Fruit fly (Drosophila melanogaster) whole organism, wandering third instar larva: Measurements from ENCODE around the gene CG43293.

ENCODE experiments used
- Abd-B ChIP-seq: fragments of >200 bp; optimal IDR thresholded peaks from 2 replicates; lab custom pipeline; 2017; ENCODE audit warnings: missing biosample characterization, missing genetic modification characterization
- CG32264 ChIP-seq: fragments of 200-800 bp; sonication (Bioruptor generic); optimal IDR thresholded peaks from 2 replicates; lab custom pipeline; 2016; ENCODE audit warnings: missing biosample characterization, missing genetic modification characterization
- CG9705 ChIP-seq: fragments of 200-800 bp; sonication (Bioruptor generic); optimal IDR thresholded peaks from 2 replicates; lab custom pipeline; 2018; ENCODE audit warnings: missing biosample characterization, mild to moderate bottlenecking, missing genetic modification characterization
- CrebA ChIP-seq: fragments of 200-800 bp; sonication (Bioruptor generic); optimal IDR thresholded peaks from 2 replicates; lab custom pipeline; 2016; ENCODE audit warnings: missing biosample characterization, mild to moderate bottlenecking, missing genetic modification characterization, borderline replicate concordance
- Dfd ChIP-seq: fragments of >200 bp; optimal IDR thresholded peaks from 2 replicates; lab custom pipeline; 2017; ENCODE audit warnings: missing biosample characterization, missing genetic modification characterization
- Dif ChIP-seq: fragments of 200-275, 200-300 bp; sonication (Bioruptor generic); optimal IDR thresholded peaks from 2 replicates; lab custom pipeline; 2018; ENCODE audit warnings: missing biosample characterization, missing genetic modification characterization; ENCODE audit not compliant: partially characterized antibody
- GATAd ChIP-seq: sonication (Bioruptor generic); optimal IDR thresholded peaks from 2 replicates; lab custom pipeline; 2016; ENCODE audit warnings: missing biosample characterization, missing genetic modification characterization
- HLH106 ChIP-seq: fragments of 200-800 bp; optimal IDR thresholded peaks from 3 replicates; lab custom pipeline; 2019; ENCODE audit warnings: missing biosample characterization, mild to moderate bottlenecking, missing genetic modification characterization, moderate library complexity
- Hnf4 ChIP-seq: fragments of 200-800 bp; sonication (Bioruptor generic); optimal IDR thresholded peaks from 2 replicates; lab custom pipeline; 2016; ENCODE audit warnings: missing biosample characterization, mild to moderate bottlenecking, missing genetic modification characterization
- Hr78 ChIP-seq: fragments of >200 bp; optimal IDR thresholded peaks from 2 replicates; lab custom pipeline; 2017; ENCODE audit warnings: missing biosample characterization, missing genetic modification characterization
- Hr83 ChIP-seq: fragments of 200-300 bp; sonication (Bioruptor generic); optimal IDR thresholded peaks from 2 replicates; lab custom pipeline; 2016; ENCODE audit warnings: missing biosample characterization, mild to moderate bottlenecking, missing genetic modification characterization, moderate library complexity; ENCODE audit not compliant: poor library complexity, severe bottlenecking
- Mio ChIP-seq: sonication (Bioruptor generic); optimal IDR thresholded peaks from 2 replicates; lab custom pipeline; 2016; ENCODE audit warnings: missing biosample characterization, missing genetic modification characterization
- Myc ChIP-seq: fragments of >200 bp; optimal IDR thresholded peaks from 2 replicates; lab custom pipeline; 2017
- N ChIP-seq: fragments of >200 bp; optimal IDR thresholded peaks from 2 replicates; lab custom pipeline; 2018; ENCODE audit warnings: missing biosample characterization, missing external identifiers, missing genetic modification characterization
- OdsH ChIP-seq: fragments of 200-800 bp; sonication (Bioruptor generic); optimal IDR thresholded peaks from 2 replicates; lab custom pipeline; 2016; ENCODE audit warnings: missing biosample characterization, mild to moderate bottlenecking, missing genetic modification characterization
- Rel ChIP-seq, 2 experiments: fragments of 200-800 bp; sonication (Bioruptor generic) in 1 of 2; optimal IDR thresholded peaks; 2 replicates in 1 of 2; 3 replicates in 1 of 2; lab custom pipeline; 2016 to 2019; ENCODE audit warnings: mild to moderate bottlenecking in 2 of 2, missing biosample characterization in 2 of 2, missing genetic modification characterization in 2 of 2, moderate library complexity in 1 of 2
- Vsx2 ChIP-seq: fragments of 200-300, 225-300 bp; sonication (Bioruptor generic); optimal IDR thresholded peaks from 2 replicates; lab custom pipeline; 2018; ENCODE audit warnings: missing biosample characterization, missing genetic modification characterization; ENCODE audit not compliant: partially characterized antibody
- br ChIP-seq: fragments of 200-800 bp; sonication (Bioruptor generic); optimal IDR thresholded peaks from 2 replicates; lab custom pipeline; 2016; ENCODE audit warnings: missing biosample characterization, missing genetic modification characterization
- brk ChIP-seq: fragments of 200-800 bp; sonication (Bioruptor generic); optimal IDR thresholded peaks from 2 replicates; lab custom pipeline; 2016; ENCODE audit warnings: missing biosample characterization, mild to moderate bottlenecking, missing genetic modification characterization
- dl ChIP-seq, 2 experiments: fragments of 175-275, 200-275 bp in 1 of 2; fragments of 200-275 bp in 1 of 2; sonication (Bioruptor generic); optimal IDR thresholded peaks; lab custom pipeline; 2018; ENCODE audit warnings: mild to moderate bottlenecking in 2 of 2, missing biosample characterization in 2 of 2, missing genetic modification characterization in 2 of 2, moderate library complexity in 2 of 2; ENCODE audit not compliant: partially characterized antibody in 2 of 2, insufficient read depth in 1 of 2
- dsf ChIP-seq: sonication (Bioruptor generic); optimal IDR thresholded peaks from 2 replicates; lab custom pipeline; 2016; ENCODE audit warnings: missing biosample characterization, missing genetic modification characterization, borderline replicate concordance
- ey ChIP-seq: fragments of 200-800 bp; sonication (Bioruptor generic); optimal IDR thresholded peaks from 2 replicates; lab custom pipeline; 2016; ENCODE audit warnings: missing biosample characterization, missing genetic modification characterization
- foxo ChIP-seq, 2 experiments: fragments of 200-800 bp; sonication (Bioruptor generic); optimal IDR thresholded peaks; 2 replicates in 1 of 2; 3 replicates in 1 of 2; lab custom pipeline; 2016 to 2017; ENCODE audit warnings: missing biosample characterization in 2 of 2, missing genetic modification characterization in 2 of 2
- fru ChIP-seq: fragments of 200-800 bp; sonication (Bioruptor generic); optimal IDR thresholded peaks from 3 replicates; lab custom pipeline; 2016; ENCODE audit warnings: missing biosample characterization, mild to moderate bottlenecking, missing genetic modification characterization
- jim ChIP-seq: fragments of 175-275, 200-325 bp; sonication (Bioruptor generic); optimal IDR thresholded peaks from 2 replicates; lab custom pipeline; 2016; ENCODE audit warnings: missing biosample characterization, mild to moderate bottlenecking, missing genetic modification characterization
- lola ChIP-seq: fragments of >200 bp; optimal IDR thresholded peaks from 2 replicates; lab custom pipeline; 2017; ENCODE audit warnings: missing biosample characterization, missing genetic modification characterization
- psq ChIP-seq: fragments of 200-800 bp; sonication (Bioruptor generic); optimal IDR thresholded peaks from 3 replicates; lab custom pipeline; 2017; ENCODE audit warnings: missing biosample characterization, mild to moderate bottlenecking, missing genetic modification characterization, moderate library complexity
- rgr ChIP-seq: fragments of 200-800 bp; sonication (Bioruptor generic); optimal IDR thresholded peaks from 3 replicates; lab custom pipeline; 2016; ENCODE audit warnings: missing biosample characterization, mild to moderate bottlenecking, missing genetic modification characterization
- sv ChIP-seq: fragments of 200-800 bp; sonication (Bioruptor generic); optimal IDR thresholded peaks from 3 replicates; lab custom pipeline; 2016; ENCODE audit warnings: missing biosample characterization, missing genetic modification characterization
- usp ChIP-seq: fragments of >200 bp; optimal IDR thresholded peaks from 2 replicates; lab custom pipeline; 2017; ENCODE audit warnings: missing biosample characterization, missing genetic modification characterization
- woc ChIP-seq: sonication (Bioruptor generic); optimal IDR thresholded peaks from 2 replicates; lab custom pipeline; 2016; ENCODE audit warnings: missing biosample characterization, mild to moderate bottlenecking, missing genetic modification characterization

CG43293 gene

dm6 chr3L:6138018-6138417, 47.0 kb upstream of the CG43293 start, which contains the start of gene Lcp65Ae:
Gene Lcp65Ae (minus strand): TSS chr3L:6138118.
- TF ChIP-seq CG9705 (GFP tag; lab: Kevin White, UChicago) (no peak), foxo (GFP tag; optimal IDR thresholded peaks at IDR 0.05; lab: Kevin White, UChicago) (no peak), Vsx2 (no peak), Abd-B (GFP tag; lab: Kevin White, UChicago) (no peak), Hr78 (GFP tag; lab: Kevin White, UChicago) (no peak), rgr (no peak), HLH106 (no peak)

dm6 chr3L:6138586-6138985, 46.4 kb upstream of the CG43293 start:
- TF ChIP-seq Abd-B (GFP tag; lab: Kevin White, UChicago) (no peak), dsf (GFP tag; lab: Kevin White, UChicago) (no peak), Dfd (GFP tag; lab: Kevin White, UChicago) (no peak), Mio (no peak), lola (GFP tag; lab: Kevin White, UChicago) (no peak)

- TF ChIP-seq OdsH (no peak), Hnf4 (GFP tag; lab: Kevin White, UChicago) (no peak), psq (GFP tag; lab: Kevin White, UChicago) (no peak), foxo (GFP tag; optimal IDR thresholded peaks at IDR 0.05; lab: Kevin White, UChicago) (no peak), CrebA (GFP tag; lab: Kevin White, UChicago) (no peak), lola (GFP tag; lab: Kevin White, UChicago) (no peak), ey (GFP tag; lab: Kevin White, UChicago) (no peak), dl (GFP tag; optimal IDR thresholded peaks at IDR 0.05; lab: Kevin White, UChicago; ENCODE audit: insufficient read depth in 1 of 2, partially characterized antibody in 2 of 2) (no peak), sv (GFP tag; lab: Kevin White, UChicago) (no peak), brk (no peak), Abd-B (GFP tag; lab: Kevin White, UChicago) (no peak), Myc (lab: Kevin White, UChicago) (no peak), jim (GFP tag; lab: Kevin White, UChicago) (no peak), N (GFP tag; lab: Kevin White, UChicago) (no peak), fru (GFP tag; lab: Kevin White, UChicago) (no peak), Vsx2 (no peak), CG32264 (GFP tag; lab: Kevin White, UChicago) (no peak), Hr83 (GFP tag; lab: Kevin White, UChicago) (no peak), Hr78 (GFP tag; lab: Kevin White, UChicago) (no peak), Mio (no peak)
These were observed 44.9 kb upstream of the CG43293 start, which contains the start of gene Cpr65Av for dm6 chr3L:6139924-6140574. Gene Cpr65Av (minus strand): TSS chr3L:6139974.

dm6 chr3L:6140771-6141472, 44.1 kb upstream of the CG43293 start:
- no peak for TF ChIP-seq br
- no peak for TF ChIP-seq CrebA (GFP tag; lab: Kevin White, UChicago)
- no peak for TF ChIP-seq brk
- TF ChIP-seq Myc (lab: Kevin White, UChicago), result no peak
- TF ChIP-seq Dfd (GFP tag; lab: Kevin White, UChicago), result no peak

- TF ChIP-seq Dif (GFP tag; lab: Kevin White, UChicago) (peak; percentile 15), woc (no peak), Vsx2 (peak; percentile 63)
These were observed 43.5 kb upstream of the CG43293 start for dm6 chr3L:6141538-6141937.

- no peak for TF ChIP-seq CrebA (GFP tag; lab: Kevin White, UChicago)
- no peak for TF ChIP-seq GATAd (GFP tag; lab: Kevin White, UChicago)
- no peak for TF ChIP-seq fru (GFP tag; lab: Kevin White, UChicago)
- no peak for TF ChIP-seq usp (GFP tag; lab: Kevin White, UChicago)
- no peak for TF ChIP-seq jim (GFP tag; lab: Kevin White, UChicago)
- TF ChIP-seq Hr83 (GFP tag; lab: Kevin White, UChicago), result no peak
- no peak for TF ChIP-seq Mio
- no peak for TF ChIP-seq Rel (GFP tag; optimal IDR thresholded peaks at IDR 0.05; lab: Kevin White, UChicago)
- TF ChIP-seq Rel (tag; optimal IDR thresholded peaks at IDR 0.05; lab: Kevin White, UChicago), result no peak
- no peak for TF ChIP-seq Dif (GFP tag; lab: Kevin White, UChicago)
- no peak for TF ChIP-seq HLH106
- no peak for TF ChIP-seq foxo (GFP tag; optimal IDR thresholded peaks at IDR 0.05; lab: Kevin White, UChicago)
- TF ChIP-seq dl (GFP tag; optimal IDR thresholded peaks at IDR 0.05; lab: Kevin White, UChicago; ENCODE audit: insufficient read depth in 1 of 2, partially characterized antibody in 2 of 2), result no peak
- no peak for TF ChIP-seq CG32264 (GFP tag; lab: Kevin White, UChicago)
- no peak for TF ChIP-seq Hr78 (GFP tag; lab: Kevin White, UChicago)
- no peak for TF ChIP-seq ey (GFP tag; lab: Kevin White, UChicago)
These were observed 42.7 kb upstream of the CG43293 start, which contains the start of gene Cpr65Aw for dm6 chr3L:6142313-6142712. Gene Cpr65Aw (minus strand): TSS chr3L:6142413.
